Fruit fly (Drosophila melanogaster) whole organism, wandering third instar larva: ENCODE measurements around the gene CG33795.

Experiments used
- CrebA ChIP-seq: fragments of 200-800 bp; sonication (Bioruptor generic); optimal IDR thresholded peaks from 2 replicates; lab custom pipeline; 2016; ENCODE audit warnings: missing biosample characterization, mild to moderate bottlenecking, missing genetic modification characterization, borderline replicate concordance
- Dfd ChIP-seq: fragments of >200 bp; optimal IDR thresholded peaks from 2 replicates; lab custom pipeline; 2017; ENCODE audit warnings: missing biosample characterization, missing genetic modification characterization
- Hr83 ChIP-seq: fragments of 200-300 bp; sonication (Bioruptor generic); optimal IDR thresholded peaks from 2 replicates; lab custom pipeline; 2016; ENCODE audit warnings: missing biosample characterization, mild to moderate bottlenecking, missing genetic modification characterization, moderate library complexity; ENCODE audit not compliant: poor library complexity, severe bottlenecking
- dmrt93B ChIP-seq: fragments of 200-800 bp; sonication (Bioruptor generic); optimal IDR thresholded peaks from 2 replicates; lab custom pipeline; 2018; ENCODE audit warnings: missing biosample characterization, mild to moderate bottlenecking, missing genetic modification characterization
- jim ChIP-seq: fragments of 175-275, 200-325 bp; sonication (Bioruptor generic); optimal IDR thresholded peaks from 2 replicates; lab custom pipeline; 2016; ENCODE audit warnings: missing biosample characterization, mild to moderate bottlenecking, missing genetic modification characterization
- rgr ChIP-seq: fragments of 200-800 bp; sonication (Bioruptor generic); optimal IDR thresholded peaks from 3 replicates; lab custom pipeline; 2016; ENCODE audit warnings: missing biosample characterization, mild to moderate bottlenecking, missing genetic modification characterization

DNA sequence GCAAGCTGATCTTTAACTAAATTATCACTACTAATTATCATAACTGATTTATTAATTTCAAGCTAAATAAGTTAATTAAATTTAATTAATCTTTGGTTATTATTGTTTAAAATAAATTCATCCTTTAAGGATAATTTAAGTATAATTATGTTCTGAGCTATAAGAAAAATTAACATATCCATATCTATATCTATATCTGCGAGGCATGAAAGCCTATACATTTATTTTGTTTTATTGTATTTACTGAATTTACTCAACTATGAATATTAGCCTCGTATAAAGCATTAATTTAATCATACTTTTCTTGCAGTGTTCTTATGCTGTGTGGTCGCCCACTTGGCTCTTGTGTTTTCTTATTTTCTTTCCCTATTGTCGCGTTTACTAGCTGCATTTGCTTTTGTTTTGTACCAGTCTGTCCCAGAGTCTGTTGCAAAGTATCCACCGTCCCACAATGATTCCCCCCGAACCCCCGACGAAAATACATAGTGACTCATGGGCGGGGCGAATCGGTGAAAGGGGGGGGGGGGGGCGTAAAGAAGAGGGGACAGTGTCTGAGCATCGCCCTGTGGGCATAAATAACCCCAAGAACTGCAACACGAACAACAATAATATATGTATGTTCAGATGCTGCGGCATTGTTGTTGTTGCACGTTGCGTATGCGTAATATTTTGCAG lies 43.5 kb upstream of the CG33795 start:
- TF ChIP-seq Hr83 (GFP tag; lab: Kevin White, UChicago) (no peak), rgr (GFP tag; lab: Kevin White, UChicago) (no peak), dmrt93B (GFP tag; lab: Kevin White, UChicago) (no peak), jim (no peak), CrebA (no peak), Dfd (GFP tag; lab: Kevin White, UChicago) (no peak)
